Fruit fly (Drosophila melanogaster): Measurements from ENCODE around the gene CG31676.

CG31676 gene

DNA sequence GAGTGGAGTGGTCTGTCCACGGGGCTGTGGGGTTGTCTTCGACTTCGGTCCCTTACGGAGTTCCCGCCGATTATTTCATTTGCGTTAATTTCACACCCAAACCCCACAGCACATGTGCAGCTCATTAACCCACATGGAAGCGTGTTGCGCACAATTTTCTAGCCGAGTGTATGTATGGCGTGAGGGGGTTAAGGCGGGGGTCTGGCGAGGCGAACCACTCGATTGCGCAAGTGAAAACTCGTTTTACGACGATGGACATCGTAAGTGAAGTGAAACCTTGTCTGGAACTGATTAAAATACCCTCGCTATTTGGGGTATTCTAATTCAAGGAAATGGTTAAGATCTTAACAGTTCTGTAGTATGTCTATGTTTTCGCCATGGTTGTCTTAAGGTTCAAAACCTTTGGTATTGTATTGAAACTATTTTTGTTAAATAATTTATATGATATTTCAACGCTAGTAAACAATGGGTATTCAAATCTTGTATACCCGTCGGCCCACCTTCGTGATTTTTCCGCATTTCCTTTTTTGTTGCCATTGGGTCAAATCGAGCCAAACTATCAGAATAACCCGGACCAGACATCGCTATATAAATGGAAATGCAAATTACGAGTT is 29.4 kb upstream of the CG31676 start (continued):
- TF ChIP-seq CG8290 (GFP tag; optimal IDR thresholded peaks at IDR 0.05), result no peak
- TF ChIP-seq CG8290 (tag; optimal IDR thresholded peaks at IDR 0.05), result no peak
- no peak for TF ChIP-seq CG10321 (GFP tag; IDR thresholded peaks at IDR 0.05)
- peak; percentile 62 for TF ChIP-seq D19B (GFP tag; optimal IDR thresholded peaks at IDR 0.05)
- no peak for TF ChIP-seq CG11560 (tag; IDR thresholded peaks at IDR 0.05)
- peak; percentile 39 for TF ChIP-seq fd96Cb (tag; optimal IDR thresholded peaks at IDR 0.05)
- no peak for TF ChIP-seq Sin3A (optimal IDR thresholded peaks at IDR 0.05)
- TF ChIP-seq lmd (GFP tag; IDR thresholded peaks at IDR 0.05), result peak; percentile 53; the same call in 1 of the 2 replicates
- TF ChIP-seq Hey (tag; optimal IDR thresholded peaks at IDR 0.05), result no peak
- no peak for TF ChIP-seq mirr (GFP tag; optimal IDR thresholded peaks at IDR 0.05)
- TF ChIP-seq CG10209 (GFP tag; optimal IDR thresholded peaks at IDR 0.05), result peak; percentile 47
- peak; percentile 21; the same call in 1 of the 3 replicates for TF ChIP-seq B-H1 (GFP tag; IDR thresholded peaks at IDR 0.05)
- TF ChIP-seq CG6254 (GFP tag; optimal IDR thresholded peaks at IDR 0.05), result no peak
- TF ChIP-seq amos (GFP tag; IDR thresholded peaks at IDR 0.05; ENCODE audit: partially characterized antibody), result no peak
- TF ChIP-seq eve (GFP tag; optimal IDR thresholded peaks at IDR 0.05), result peak in 1 of 2 experiments; percentile 68
- TF ChIP-seq CG14860 (GFP tag; IDR thresholded peaks at IDR 0.05; ENCODE audit: partially characterized antibody), result no peak
- TF ChIP-seq CG34376 (GFP tag; optimal IDR thresholded peaks at IDR 0.05), result no peak
- no peak for TF ChIP-seq Max (GFP tag; optimal IDR thresholded peaks at IDR 0.05)
- TF ChIP-seq CG12769 (tag; optimal IDR thresholded peaks at IDR 0.05), result peak; percentile 19
- no peak for TF ChIP-seq hkb (optimal IDR thresholded peaks at IDR 0.05)
- peak; percentile 72 for TF ChIP-seq hkb (GFP tag; IDR thresholded peaks at IDR 0.05)
- TF ChIP-seq CG7357 (GFP tag; IDR thresholded peaks at IDR 0.05), result peak; percentile 39; the same call in 1 of the 3 replicates
- TF ChIP-seq Opbp (GFP tag; IDR thresholded peaks at IDR 0.05; ENCODE audit: partially characterized antibody), result no peak
- no peak for TF ChIP-seq CG5245 (GFP tag; optimal IDR thresholded peaks at IDR 0.05)
- peak; percentile 75 for TF ChIP-seq ci (GFP tag; IDR thresholded peaks at IDR 0.05)
- no peak for TF ChIP-seq CG7786 (GFP tag; optimal IDR thresholded peaks at IDR 0.05)
- peak; percentile 29 for TF ChIP-seq CG10979 (tag; optimal IDR thresholded peaks at IDR 0.05)
- TF ChIP-seq hth (optimal IDR thresholded peaks at IDR 0.05), result no peak
- TF ChIP-seq CG13775 (GFP tag; optimal IDR thresholded peaks at IDR 0.05), result no peak
- peak; percentile 55 for TF ChIP-seq CG17385 (GFP tag; optimal IDR thresholded peaks at IDR 0.05)
- no peak for TF ChIP-seq toy (GFP tag; IDR thresholded peaks at IDR 0.05)
- TF ChIP-seq HLH3B (GFP tag; IDR thresholded peaks at IDR 0.05), result peak; percentile 39; the same call in 1 of the 2 replicates
- TF ChIP-seq CG32767 (GFP tag; IDR thresholded peaks at IDR 0.05), result no peak; the same call in none of the 2 replicates
- peak; percentile 10 for TF ChIP-seq jing (GFP tag; optimal IDR thresholded peaks at IDR 0.05)
- TF ChIP-seq CG12071 (GFP tag; optimal IDR thresholded peaks at IDR 0.05), result peak; percentile 35
- peak; percentile 78 for TF ChIP-seq Med (GFP tag)
- no peak for TF ChIP-seq pita (GFP tag; optimal IDR thresholded peaks at IDR 0.05)
- no peak for TF ChIP-seq Sry-β (GFP tag; optimal IDR thresholded peaks at IDR 0.05)
- TF ChIP-seq emc (GFP tag; optimal IDR thresholded peaks at IDR 0.05), result no peak
- peak; percentile 63 for TF ChIP-seq esg (GFP tag; conservative IDR thresholded peaks at IDR 0.05)
- TF ChIP-seq nerfin-1 (tag; optimal IDR thresholded peaks at IDR 0.05), result no peak
- TF ChIP-seq ranshi (GFP tag; IDR thresholded peaks at IDR 0.05), result 0 out of 2 replicates have a peak, but pooled peaks have one; percentile 27
- 0 out of 2 replicates have a peak, but pooled peaks have one; percentile 30 for TF ChIP-seq CG14667 (GFP tag; IDR thresholded peaks at IDR 0.05)
- TF ChIP-seq Rfx (GFP tag; IDR thresholded peaks at IDR 0.05), result peak; percentile 51
- TF ChIP-seq hb (GFP tag; IDR thresholded peaks at IDR 0.05; ENCODE audit: partially characterized antibody), result no peak
- TF ChIP-seq CG42726 (GFP tag; IDR thresholded peaks at IDR 0.05; ENCODE audit: partially characterized antibody), result no peak
- TF ChIP-seq Ets97D (GFP tag; optimal IDR thresholded peaks at IDR 0.05), result no peak
- TF ChIP-seq CG2712 (tag; optimal IDR thresholded peaks at IDR 0.05), result peak; percentile 57
- TF ChIP-seq stwl (tag; optimal IDR thresholded peaks at IDR 0.05), result no peak
- 0 out of 2 replicates have a peak, but pooled peaks have one; percentile 51 for TF ChIP-seq vvl (GFP tag; IDR thresholded peaks at IDR 0.05)
- peak; percentile 38 for TF ChIP-seq CoRest (tag; optimal IDR thresholded peaks at IDR 0.05)

Measured in whole organism, embryonic.